Worm (Caenorhabditis elegans) whole organism, L4/young adult: ENCODE data around the gene lbp-7.

ENCODE experiments used
- W03F9.2 ChIP-seq: fragments of 150-350 bp; optimal IDR thresholded peaks from 2 replicates; lab custom pipeline; 2014; ENCODE audit warnings: missing biosample characterization, missing genetic modification characterization
- dao-5 ChIP-seq: sonication (generic microtip); optimal IDR thresholded peaks from 2 replicates; lab custom pipeline; 2016; ENCODE audit warnings: missing genotype, missing genetic modification characterization, moderate library complexity, missing compliant biosample characterization
- him-1 ChIP-seq: sonication (generic microtip); optimal IDR thresholded peaks from 2 replicates; lab custom pipeline; 2016; ENCODE audit warnings: missing genotype, missing genetic modification reagents, missing genetic modification characterization, missing compliant biosample characterization

- TF ChIP-seq W03F9.2 (tag; lab: Kevin White, UChicago) (no peak), him-1 (tag; lab: Kevin White, UChicago) (no peak), dao-5 (tag; lab: Kevin White, UChicago) (no peak)
Measured at ce11 chrV:13918341-13918740, 39.0 kb downstream of the lbp-7 start, which contains the start of gene str-250.
